Fruit fly (Drosophila melanogaster) whole organism, wandering third instar larva: Measurements from ENCODE around the gene Vajk1.

ENCODE experiments used
- CG32264 ChIP-seq: fragments of 200-800 bp; sonication (Bioruptor generic); optimal IDR thresholded peaks from 2 replicates; lab custom pipeline; 2016; ENCODE audit warnings: missing biosample characterization, missing genetic modification characterization
- CG9705 ChIP-seq: fragments of 200-800 bp; sonication (Bioruptor generic); optimal IDR thresholded peaks from 2 replicates; lab custom pipeline; 2018; ENCODE audit warnings: missing biosample characterization, mild to moderate bottlenecking, missing genetic modification characterization
- CrebA ChIP-seq: fragments of 200-800 bp; sonication (Bioruptor generic); optimal IDR thresholded peaks from 2 replicates; lab custom pipeline; 2016; ENCODE audit warnings: missing biosample characterization, mild to moderate bottlenecking, missing genetic modification characterization, borderline replicate concordance
- Dif ChIP-seq: fragments of 200-275, 200-300 bp; sonication (Bioruptor generic); optimal IDR thresholded peaks from 2 replicates; lab custom pipeline; 2018; ENCODE audit warnings: missing biosample characterization, missing genetic modification characterization; ENCODE audit not compliant: partially characterized antibody
- Hr83 ChIP-seq: fragments of 200-300 bp; sonication (Bioruptor generic); optimal IDR thresholded peaks from 2 replicates; lab custom pipeline; 2016; ENCODE audit warnings: missing biosample characterization, mild to moderate bottlenecking, missing genetic modification characterization, moderate library complexity; ENCODE audit not compliant: poor library complexity, severe bottlenecking
- Mio ChIP-seq: sonication (Bioruptor generic); optimal IDR thresholded peaks from 2 replicates; lab custom pipeline; 2016; ENCODE audit warnings: missing biosample characterization, missing genetic modification characterization
- Myc ChIP-seq: fragments of >200 bp; optimal IDR thresholded peaks from 2 replicates; lab custom pipeline; 2017
- N ChIP-seq: fragments of >200 bp; optimal IDR thresholded peaks from 2 replicates; lab custom pipeline; 2018; ENCODE audit warnings: missing biosample characterization, missing external identifiers, missing genetic modification characterization
- OdsH ChIP-seq: fragments of 200-800 bp; sonication (Bioruptor generic); optimal IDR thresholded peaks from 2 replicates; lab custom pipeline; 2016; ENCODE audit warnings: missing biosample characterization, mild to moderate bottlenecking, missing genetic modification characterization
- Rel ChIP-seq, 2 experiments: fragments of 200-800 bp; sonication (Bioruptor generic) in 1 of 2; optimal IDR thresholded peaks; 2 replicates in 1 of 2; 3 replicates in 1 of 2; lab custom pipeline; 2016 to 2019; ENCODE audit warnings: mild to moderate bottlenecking in 2 of 2, missing biosample characterization in 2 of 2, missing genetic modification characterization in 2 of 2, moderate library complexity in 1 of 2
- Vsx2 ChIP-seq: fragments of 200-300, 225-300 bp; sonication (Bioruptor generic); optimal IDR thresholded peaks from 2 replicates; lab custom pipeline; 2018; ENCODE audit warnings: missing biosample characterization, missing genetic modification characterization; ENCODE audit not compliant: partially characterized antibody
- br ChIP-seq: fragments of 200-800 bp; sonication (Bioruptor generic); optimal IDR thresholded peaks from 2 replicates; lab custom pipeline; 2016; ENCODE audit warnings: missing biosample characterization, missing genetic modification characterization
- dl ChIP-seq, 2 experiments: fragments of 175-275, 200-275 bp in 1 of 2; fragments of 200-275 bp in 1 of 2; sonication (Bioruptor generic); optimal IDR thresholded peaks; lab custom pipeline; 2018; ENCODE audit warnings: mild to moderate bottlenecking in 2 of 2, missing biosample characterization in 2 of 2, missing genetic modification characterization in 2 of 2, moderate library complexity in 2 of 2; ENCODE audit not compliant: partially characterized antibody in 2 of 2, insufficient read depth in 1 of 2
- dmrt93B ChIP-seq: fragments of 200-800 bp; sonication (Bioruptor generic); optimal IDR thresholded peaks from 2 replicates; lab custom pipeline; 2018; ENCODE audit warnings: missing biosample characterization, mild to moderate bottlenecking, missing genetic modification characterization
- dsf ChIP-seq: sonication (Bioruptor generic); optimal IDR thresholded peaks from 2 replicates; lab custom pipeline; 2016; ENCODE audit warnings: missing biosample characterization, missing genetic modification characterization, borderline replicate concordance
- foxo ChIP-seq, 2 experiments: fragments of 200-800 bp; sonication (Bioruptor generic); optimal IDR thresholded peaks; 2 replicates in 1 of 2; 3 replicates in 1 of 2; lab custom pipeline; 2016 to 2017; ENCODE audit warnings: missing biosample characterization in 2 of 2, missing genetic modification characterization in 2 of 2
- fru ChIP-seq: fragments of 200-800 bp; sonication (Bioruptor generic); optimal IDR thresholded peaks from 3 replicates; lab custom pipeline; 2016; ENCODE audit warnings: missing biosample characterization, mild to moderate bottlenecking, missing genetic modification characterization
- h ChIP-seq: fragments of 200-800 bp; sonication (Bioruptor generic); optimal IDR thresholded peaks from 3 replicates; lab custom pipeline; 2016; ENCODE audit warnings: missing biosample characterization, mild to moderate bottlenecking, missing genetic modification characterization
- jim ChIP-seq: fragments of 175-275, 200-325 bp; sonication (Bioruptor generic); optimal IDR thresholded peaks from 2 replicates; lab custom pipeline; 2016; ENCODE audit warnings: missing biosample characterization, mild to moderate bottlenecking, missing genetic modification characterization
- pan ChIP-seq: fragments of >200 bp; optimal IDR thresholded peaks from 2 replicates; lab custom pipeline; 2017
- psq ChIP-seq: fragments of 200-800 bp; sonication (Bioruptor generic); optimal IDR thresholded peaks from 3 replicates; lab custom pipeline; 2017; ENCODE audit warnings: missing biosample characterization, mild to moderate bottlenecking, missing genetic modification characterization, moderate library complexity
- sv ChIP-seq: fragments of 200-800 bp; sonication (Bioruptor generic); optimal IDR thresholded peaks from 3 replicates; lab custom pipeline; 2016; ENCODE audit warnings: missing biosample characterization, missing genetic modification characterization
- tai ChIP-seq: sonication (Bioruptor generic); optimal IDR thresholded peaks from 2 replicates; lab custom pipeline; 2016; ENCODE audit warnings: missing biosample characterization, missing genetic modification characterization
- usp ChIP-seq: fragments of >200 bp; optimal IDR thresholded peaks from 2 replicates; lab custom pipeline; 2017; ENCODE audit warnings: missing biosample characterization, missing genetic modification characterization
- woc ChIP-seq: sonication (Bioruptor generic); optimal IDR thresholded peaks from 2 replicates; lab custom pipeline; 2016; ENCODE audit warnings: missing biosample characterization, mild to moderate bottlenecking, missing genetic modification characterization

Vajk1 gene

DNA sequence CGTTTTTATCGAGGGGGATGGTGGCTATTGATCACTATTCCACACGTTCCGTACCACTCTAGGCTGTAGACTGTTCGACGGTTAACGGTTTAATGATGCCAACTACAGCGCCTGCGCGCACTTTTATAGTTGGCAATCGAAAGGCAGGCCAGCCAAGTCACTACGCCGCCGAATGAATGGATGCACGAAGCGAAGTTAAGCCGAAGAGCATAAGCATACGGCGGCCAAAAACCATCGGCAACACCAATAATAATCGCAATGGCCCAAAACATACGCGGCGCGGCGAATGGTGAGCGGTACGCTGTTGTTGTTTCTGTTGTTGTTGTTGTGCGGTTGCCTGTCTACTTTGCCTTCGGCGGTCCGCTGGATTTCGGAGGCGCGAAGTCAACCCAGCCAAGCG is at the start of gene Vajk1:
Gene Vajk1, minus strand, starts transcription at position 101 of the 400 bp plus-strand sequence.
- TF ChIP-seq CrebA (GFP tag; lab: Kevin White, UChicago) (no peak), CG32264 (GFP tag; lab: Kevin White, UChicago) (no peak), jim (GFP tag; lab: Kevin White, UChicago) (no peak), fru (GFP tag; lab: Kevin White, UChicago) (no peak), Vsx2 (GFP tag; lab: Kevin White, UChicago) (no peak), Mio (no peak), dmrt93B (GFP tag; lab: Kevin White, UChicago) (no peak), dsf (GFP tag; lab: Kevin White, UChicago) (no peak), OdsH (GFP tag; lab: Kevin White, UChicago) (no peak), pan (lab: Kevin White, UChicago) (no peak), tai (no peak), psq (GFP tag; lab: Kevin White, UChicago) (no peak)

DNA sequence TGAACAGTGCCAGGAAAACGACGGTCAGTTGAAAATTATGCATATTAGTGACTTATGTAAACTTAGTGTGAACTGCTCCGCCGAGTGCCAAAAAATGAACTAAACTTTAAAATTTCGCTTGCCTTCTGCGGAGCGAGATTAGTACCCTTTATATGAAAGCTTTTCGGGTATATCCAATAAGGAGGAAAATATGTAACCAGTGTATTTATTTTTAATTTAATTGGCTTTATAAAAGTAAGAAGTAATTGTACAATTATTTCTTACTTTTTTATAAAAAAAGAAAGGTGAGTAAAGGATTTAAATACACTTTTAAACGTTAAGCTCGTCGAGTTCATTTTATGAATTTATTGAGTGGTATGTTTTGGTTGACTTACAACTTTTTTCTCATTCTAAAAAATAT is 49.5 kb upstream of the Vajk1 start, which contains the start of gene He:
Gene He, minus strand, starts transcription at position 101 of the 400 bp plus-strand sequence.
- no peak for TF ChIP-seq fru (GFP tag; lab: Kevin White, UChicago)

DNA sequence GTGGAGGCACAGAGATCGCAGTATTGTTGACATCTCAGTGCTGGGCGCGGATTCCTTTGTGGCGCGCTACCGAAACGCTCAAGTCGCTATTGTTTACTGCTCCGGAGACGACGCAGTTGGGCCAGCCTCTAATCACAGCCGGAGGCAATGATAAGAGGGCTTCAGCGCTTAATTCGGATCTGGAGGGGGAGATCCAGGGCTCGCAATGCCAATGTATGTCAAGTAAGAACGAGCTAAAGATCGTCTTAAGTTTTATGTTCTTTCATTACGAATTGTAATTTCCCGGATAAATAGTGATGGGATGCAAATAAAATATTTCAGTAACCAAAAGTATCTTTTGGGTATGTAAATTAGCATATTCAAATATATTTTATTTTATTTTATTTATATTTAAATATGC is 46.5 kb upstream of the Vajk1 start, which contains the start of the genes NimB4 and NimB5:
Gene NimB4, minus strand, starts transcription at position 101 of the 400 bp plus-strand sequence.
Gene NimB5, plus strand, starts transcription at position 302 of the 400 bp plus-strand sequence.
- TF ChIP-seq CG9705 (no peak), dsf (GFP tag; lab: Kevin White, UChicago) (no peak)

DNA sequence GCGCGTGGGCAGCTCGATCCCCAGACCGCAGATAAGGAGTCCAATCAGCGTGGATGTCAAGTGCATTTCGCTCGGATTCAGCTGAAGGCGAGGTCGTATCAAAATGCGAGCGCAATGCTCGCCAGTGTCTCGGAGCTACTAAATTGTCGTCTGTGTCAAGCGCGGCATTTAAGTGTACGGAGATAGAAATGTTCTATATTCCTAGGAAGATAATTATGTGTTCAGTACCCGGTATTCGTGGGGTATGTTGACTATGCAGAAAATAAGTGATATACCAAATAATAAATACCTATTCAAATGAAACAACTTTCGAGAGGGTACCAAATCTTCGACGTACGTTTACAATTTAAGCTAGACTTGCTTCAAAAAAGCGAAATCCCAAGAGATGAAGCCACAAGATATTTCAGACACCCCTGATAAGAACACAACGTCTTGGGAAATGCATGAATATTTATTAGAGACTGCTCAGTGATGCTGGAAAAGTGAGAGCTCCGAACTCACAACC is 44.5 kb upstream of the Vajk1 start, which contains the start of gene NimB3:
Gene NimB3, minus strand, starts transcription at position 140 of the 505 bp plus-strand sequence.
- TF ChIP-seq jim (GFP tag; lab: Kevin White, UChicago) (no peak), CG9705 (no peak), Rel (GFP tag; optimal IDR thresholded peaks at IDR 0.05; lab: Kevin White, UChicago) (no peak), Rel (tag; optimal IDR thresholded peaks at IDR 0.05; lab: Kevin White, UChicago) (peak; percentile 93), br (peak; percentile 60), pan (lab: Kevin White, UChicago) (no peak), foxo (GFP tag; optimal IDR thresholded peaks at IDR 0.05; lab: Kevin White, UChicago) (no peak), usp (GFP tag; lab: Kevin White, UChicago) (no peak), h (GFP tag; lab: Kevin White, UChicago) (peak; percentile 41), sv (GFP tag; lab: Kevin White, UChicago) (no peak), dl (GFP tag; optimal IDR thresholded peaks at IDR 0.05; lab: Kevin White, UChicago; ENCODE audit: insufficient read depth in 1 of 2, partially characterized antibody in 2 of 2) (no peak), woc (peak; percentile 9), tai (no peak)

DNA sequence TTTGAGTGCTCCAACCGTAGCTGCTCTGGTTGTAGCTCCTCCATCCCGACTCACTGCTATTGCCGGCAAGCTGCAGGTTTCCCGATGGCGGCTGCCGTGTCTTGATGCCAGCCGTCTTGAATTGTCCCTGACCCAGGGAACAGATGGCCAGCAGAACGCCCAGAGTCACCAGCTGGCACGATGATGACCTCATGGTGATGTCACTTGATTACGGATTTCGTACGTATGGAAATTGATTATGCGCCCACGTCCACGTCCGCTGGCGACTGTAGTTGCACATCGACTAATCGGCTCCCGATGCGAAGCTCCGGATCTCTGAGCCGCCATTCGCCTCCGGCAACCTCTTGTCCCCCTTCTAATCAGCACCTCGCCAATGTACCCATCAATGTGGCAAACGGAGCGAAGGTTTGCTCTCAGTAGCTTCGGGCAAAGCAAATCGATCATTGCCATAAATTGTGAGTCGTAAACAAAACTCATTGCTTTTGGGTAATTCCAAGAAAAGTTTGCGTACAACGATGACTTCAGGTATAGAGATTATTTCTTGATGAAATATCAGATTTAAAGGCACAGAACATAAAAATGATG is 43.5 kb upstream of the Vajk1 start, which contains the start of gene NimB2:
Gene NimB2, minus strand, starts transcription at position 287 of the 585 bp plus-strand sequence.
- TF ChIP-seq Rel (GFP tag; optimal IDR thresholded peaks at IDR 0.05; lab: Kevin White, UChicago), result no peak
- peak; percentile 42 for TF ChIP-seq Rel (tag; optimal IDR thresholded peaks at IDR 0.05; lab: Kevin White, UChicago)
- TF ChIP-seq Hr83, result no peak

DNA sequence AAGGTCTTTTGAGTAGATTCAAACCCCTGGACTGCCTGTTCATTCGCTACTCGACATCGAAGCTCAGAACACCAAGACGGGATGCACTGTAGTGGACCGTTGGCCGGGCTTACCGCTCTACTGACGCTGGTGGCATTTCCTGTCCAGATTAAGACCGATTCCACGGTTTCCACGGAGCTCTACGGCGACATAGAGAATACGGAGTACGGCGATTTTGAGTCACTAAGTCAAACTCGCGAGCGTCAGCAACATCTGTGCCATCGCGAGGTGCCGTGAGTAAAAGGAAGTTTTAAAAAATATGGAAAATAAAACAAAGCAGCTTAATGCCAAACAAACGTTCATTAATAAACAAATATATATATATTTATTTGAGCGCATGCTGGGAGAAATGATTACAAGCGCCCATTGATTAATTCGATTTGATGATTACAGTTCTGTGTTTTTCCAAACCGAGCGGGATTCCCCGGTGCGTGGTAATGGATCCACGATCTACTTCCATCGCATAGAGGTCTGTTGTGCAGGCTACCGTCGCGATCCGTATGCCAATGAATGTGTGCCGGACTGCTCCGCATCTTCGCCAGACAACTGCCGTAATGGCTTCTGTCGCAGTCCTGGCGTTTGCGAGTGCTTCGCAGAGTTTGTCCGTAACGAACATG is 40.2 kb upstream of the Vajk1 start, which contains the start of gene NimB1:
Gene NimB1, plus strand, starts transcription at position 41 of the 656 bp plus-strand sequence.
- TF ChIP-seq Mio (no peak), Rel (GFP tag; optimal IDR thresholded peaks at IDR 0.05; lab: Kevin White, UChicago) (no peak), Rel (tag; optimal IDR thresholded peaks at IDR 0.05; lab: Kevin White, UChicago) (peak; percentile 94)
- TF ChIP-seq, all 38 proteins: peak for 1

DNA sequence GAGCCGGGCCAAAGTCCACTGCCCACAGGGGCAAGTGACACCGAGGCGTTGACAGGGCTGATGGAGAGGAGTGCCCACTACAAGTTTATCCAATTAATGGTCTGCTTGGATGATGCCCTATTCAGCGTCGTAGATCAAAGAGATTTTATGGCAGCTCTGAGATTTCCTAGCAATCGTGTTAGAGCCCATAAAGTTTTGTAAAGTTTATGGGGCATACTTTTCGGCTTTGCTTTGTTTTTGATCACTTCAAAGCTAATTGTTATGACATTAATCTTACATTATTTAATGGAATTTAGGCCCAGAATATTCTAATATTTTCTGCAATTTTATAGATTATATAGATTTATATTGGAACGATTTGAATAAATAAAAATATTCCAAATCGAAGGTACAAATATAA is 37.0 kb upstream of the Vajk1 start:
- TF ChIP-seq N (GFP tag; lab: Kevin White, UChicago), result no peak
- peak; percentile 7 for TF ChIP-seq Myc
- peak; percentile 34 for TF ChIP-seq Dif (GFP tag; lab: Kevin White, UChicago)
- TF ChIP-seq, all 38 proteins: peak for 2
